Worm (Caenorhabditis elegans): ENCODE data around the gene C29A12.22.

Gene C29A12.22

ce11 chrV:10860526-10861037, 48.7 kb downstream of the C29A12.22 start:
- no peak for TF ChIP-seq ZK546.5 (tag; optimal IDR thresholded peaks at IDR 0.05)
- no peak for TF ChIP-seq pha-4 (tag; optimal IDR thresholded peaks at IDR 0.05)
- TF ChIP-seq nhr-77 (tag; optimal IDR thresholded peaks at IDR 0.05), result no peak
- peak; percentile 65 for TF ChIP-seq elt-1 (tag; optimal IDR thresholded peaks at IDR 0.05)
- no peak for TF ChIP-seq lin-39 (tag; optimal IDR thresholded peaks at IDR 0.05)
- peak; percentile 20 for TF ChIP-seq nhr-25 (tag; optimal IDR thresholded peaks at IDR 0.05)
- no peak for TF ChIP-seq nhr-76 (tag; optimal IDR thresholded peaks at IDR 0.05)
- no peak for TF ChIP-seq ama-1 (optimal IDR thresholded peaks at IDR 0.05)
- peak; percentile 69 for TF ChIP-seq unc-62 (GFP tag; optimal IDR thresholded peaks at IDR 0.05)

- TF ChIP-seq lin-39 (tag; optimal IDR thresholded peaks at IDR 0.05) (no peak), nfya-1 (tag; optimal IDR thresholded peaks at IDR 0.05; ENCODE audit: insufficient read depth) (peak; percentile 54), hmg-11 (tag; optimal IDR thresholded peaks at IDR 0.05) (peak; percentile 4), snpc-4 (tag; optimal IDR thresholded peaks at IDR 0.05) (peak; percentile 17), pha-4 (tag; optimal IDR thresholded peaks at IDR 0.05) (peak; percentile 51), nhr-25 (tag; optimal IDR thresholded peaks at IDR 0.05) (no peak), fkh-10 (GFP tag; optimal IDR thresholded peaks at IDR 0.05) (no peak), elt-2 (tag; optimal IDR thresholded peaks at IDR 0.05) (peak; percentile 10), ceh-9 (tag; optimal IDR thresholded peaks at IDR 0.05) (no peak)
Observed at ce11 chrV:10861611-10862262, 49.9 kb downstream of the C29A12.22 start.

Measured in whole organism, L3 larva.